Fruit fly (Drosophila melanogaster): ENCODE data around the gene CG5386.

DNA sequence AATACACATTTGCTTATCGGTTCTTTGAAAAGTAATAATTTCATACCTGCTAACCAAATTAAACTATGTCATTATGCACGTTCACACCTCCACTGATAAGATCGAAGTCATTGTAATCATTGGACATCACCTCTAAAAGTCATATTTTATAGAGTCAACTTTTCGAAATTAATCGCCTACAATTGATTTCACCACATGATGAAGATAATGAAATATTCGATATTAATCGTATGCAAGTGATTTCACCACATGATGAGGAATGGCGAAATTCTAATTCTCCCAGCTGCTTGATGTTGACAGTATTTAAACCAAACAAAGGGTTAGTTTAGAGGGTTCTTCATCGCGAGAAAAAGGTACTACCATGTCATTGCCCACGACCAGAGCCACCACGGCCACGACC is 33.6 kb upstream of the CG5386 start, which contains the start of gene CG18596:
- TF ChIP-seq pan (optimal IDR thresholded peaks at IDR 0.05) (no peak), usp (GFP tag; optimal IDR thresholded peaks at IDR 0.05) (no peak), psq (optimal IDR thresholded peaks at IDR 0.05) (no peak), CG8478 (optimal IDR thresholded peaks at IDR 0.05) (no peak), EcR (GFP tag; optimal IDR thresholded peaks at IDR 0.05) (no peak), Dll (optimal IDR thresholded peaks at IDR 0.05) (no peak)
